Fruit fly (Drosophila melanogaster): ENCODE measurements around the gene CG10650.

The CG10650 gene

DNA sequence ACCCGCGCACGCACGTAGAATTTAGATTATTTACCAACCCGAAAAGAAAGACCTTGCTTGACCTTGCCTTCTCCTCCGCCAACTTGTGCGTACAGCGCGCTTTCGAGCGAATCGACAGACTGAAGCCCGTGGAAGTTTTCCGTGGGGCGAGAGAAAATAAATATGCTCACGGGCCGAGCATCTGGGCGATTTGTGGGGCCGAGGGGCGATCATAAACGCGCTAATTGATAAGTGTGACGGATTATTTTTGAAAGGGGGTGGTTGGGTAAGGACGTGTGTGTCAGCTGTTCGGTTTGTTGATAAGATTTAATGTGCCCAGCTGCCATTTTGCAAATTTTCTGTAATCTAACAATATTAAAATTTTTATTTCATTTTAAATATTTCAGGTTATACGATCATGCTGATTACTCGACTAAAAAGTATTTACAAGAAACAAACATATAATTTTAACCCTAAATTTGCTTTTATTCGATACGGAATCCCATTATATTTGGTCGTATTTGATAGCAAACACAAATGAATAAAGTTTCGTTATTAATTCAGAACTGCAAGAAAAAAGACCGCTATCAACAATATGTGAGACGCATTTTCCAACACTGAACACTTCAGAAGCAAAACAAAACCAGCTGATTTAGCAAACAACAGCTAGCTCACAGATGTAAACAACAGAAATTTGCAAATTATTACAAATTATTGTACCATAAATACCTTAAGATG lies 21.5 kb downstream of the CG10650 start, which contains the start of the genes L2HGDH and CG10431 (continued):
- no peak for TF ChIP-seq CG17912 (GFP tag; optimal IDR thresholded peaks at IDR 0.05)
- peak; percentile 30 for TF ChIP-seq repo (GFP tag; optimal IDR thresholded peaks at IDR 0.05)
- TF ChIP-seq CG17612 (GFP tag; IDR thresholded peaks at IDR 0.05) = no peak
- TF ChIP-seq odd (GFP tag; optimal IDR thresholded peaks at IDR 0.05) = peak; percentile 30
- peak; percentile 99 for TF ChIP-seq crol (GFP tag; IDR thresholded peaks at IDR 0.05)
- no peak for TF ChIP-seq sc (optimal IDR thresholded peaks at IDR 0.05)
- TF ChIP-seq sc (GFP tag; optimal IDR thresholded peaks at IDR 0.05) = peak; percentile 4
- TF ChIP-seq Xrp1 (GFP tag; IDR thresholded peaks at IDR 0.05) = peak; percentile 36; the same call in 1 of the 2 replicates
- peak; percentile 90 for TF ChIP-seq Ets65A (GFP tag)
- TF ChIP-seq bbx (GFP tag; IDR thresholded peaks at IDR 0.05; ENCODE audit: partially characterized antibody) = peak; percentile 36; the same call in 1 of the 2 replicates
- peak in 1 of 2 experiments; percentile 72 for TF ChIP-seq Hr78 (GFP tag; optimal IDR thresholded peaks at IDR 0.05)
- no peak for TF ChIP-seq Opbp (GFP tag; IDR thresholded peaks at IDR 0.05; ENCODE audit: partially characterized antibody)
- TF ChIP-seq prd (optimal IDR thresholded peaks at IDR 0.05) = no peak
- 0 out of 3 replicates have a peak, but pooled peaks have one; percentile 9 for TF ChIP-seq prd (GFP tag; IDR thresholded peaks at IDR 0.05)
- no peak for TF ChIP-seq CG8765 (GFP tag; IDR thresholded peaks at IDR 0.05)
- TF ChIP-seq sens-2 (GFP tag; IDR thresholded peaks at IDR 0.05) = no peak
- TF ChIP-seq CG1603 (tag; optimal IDR thresholded peaks at IDR 0.05) = peak; percentile 42
- peak; percentile 59 for TF ChIP-seq Hsf (GFP tag; optimal IDR thresholded peaks at IDR 0.05)
- 0 out of 2 replicates have a peak, but pooled peaks have one; percentile 7 for TF ChIP-seq sob (GFP tag; IDR thresholded peaks at IDR 0.05)
- peak; percentile 11 for TF ChIP-seq Fer3 (tag; optimal IDR thresholded peaks at IDR 0.05)
- TF ChIP-seq gem (tag; optimal IDR thresholded peaks at IDR 0.05) = peak; percentile 79
- no peak for TF ChIP-seq tna (GFP tag; IDR thresholded peaks at IDR 0.05; ENCODE audit: partially characterized antibody)
- TF ChIP-seq CG7745 (tag; optimal IDR thresholded peaks at IDR 0.05) = no peak
- no peak for TF ChIP-seq Doc2 (GFP tag; IDR thresholded peaks at IDR 0.05)
- TF ChIP-seq Lhr (GFP tag; optimal IDR thresholded peaks at IDR 0.05) = peak; percentile 36
- TF ChIP-seq abd-A (tag; optimal IDR thresholded peaks at IDR 0.05) = peak; percentile 94
- TF ChIP-seq CG4360 (GFP tag; IDR thresholded peaks at IDR 0.05) = 0 out of 2 replicates have a peak, but pooled peaks have one; percentile 19
- peak; percentile 34; the same call in 1 of the 2 replicates for TF ChIP-seq CG13287 (GFP tag; IDR thresholded peaks at IDR 0.05; ENCODE audit: partially characterized antibody)
- TF ChIP-seq row (GFP tag; IDR thresholded peaks at IDR 0.05) = peak; percentile 77
- 0 out of 3 replicates have a peak, but pooled peaks have one; percentile 27 for TF ChIP-seq Dbx (GFP tag; IDR thresholded peaks at IDR 0.05)
- TF ChIP-seq CG17359 (tag; optimal IDR thresholded peaks at IDR 0.05) = peak; percentile 54
- no peak for TF ChIP-seq usp (GFP tag; optimal IDR thresholded peaks at IDR 0.05)
- TF ChIP-seq CG3407 (GFP tag; optimal IDR thresholded peaks at IDR 0.05) = no peak
- no peak for TF ChIP-seq pan (optimal IDR thresholded peaks at IDR 0.05)
- peak in 1 of 2 experiments; percentile 19 for TF ChIP-seq pan (GFP tag; optimal IDR thresholded peaks at IDR 0.05 in 1 of 2, IDR thresholded peaks at IDR 0.05 in 1 of 2)
- TF ChIP-seq jumu (GFP tag; optimal IDR thresholded peaks at IDR 0.05) = peak; percentile 1
- no peak for TF ChIP-seq CG2199 (GFP tag; IDR thresholded peaks at IDR 0.05)
- peak; percentile 2 for TF ChIP-seq CG15011 (GFP tag; optimal IDR thresholded peaks at IDR 0.05)
- TF ChIP-seq pho (GFP tag; optimal IDR thresholded peaks at IDR 0.05) = peak; percentile 10
- peak; percentile 37; the same call in 1 of the 2 replicates for TF ChIP-seq amos (GFP tag; IDR thresholded peaks at IDR 0.05; ENCODE audit: partially characterized antibody)
- TF ChIP-seq CG8359 (GFP tag; optimal IDR thresholded peaks at IDR 0.05; ENCODE audit: borderline replicate concordance) = peak; percentile 20
- no peak for TF ChIP-seq CG10565 (GFP tag; optimal IDR thresholded peaks at IDR 0.05)
- no peak for TF ChIP-seq CG4707 (GFP tag; optimal IDR thresholded peaks at IDR 0.05)
- no peak for TF ChIP-seq Mrtf (GFP tag; IDR thresholded peaks at IDR 0.05)
- no peak for TF ChIP-seq CkIIα-i1 (GFP tag; IDR thresholded peaks at IDR 0.05)
- peak; percentile 88 for TF ChIP-seq GATAe (GFP tag; conservative IDR thresholded peaks at IDR 0.05)
- no peak for TF ChIP-seq ato (GFP tag; IDR thresholded peaks at IDR 0.05; ENCODE audit: partially characterized antibody)
- TF ChIP-seq CG6175 (GFP tag; IDR thresholded peaks at IDR 0.05) = no peak
- TF ChIP-seq CG11085 (GFP tag; IDR thresholded peaks at IDR 0.05) = no peak

All from whole organism, embryonic.